Fruit fly (Drosophila melanogaster): ENCODE results near the gene CG9922.

CG9922 gene

dm6 chr3R:14051391-14051852 is 15.2 kb upstream of the CG9922 start:
- TF ChIP-seq CG8478 (optimal IDR thresholded peaks at IDR 0.05) (no peak), psq (optimal IDR thresholded peaks at IDR 0.05) (no peak), pan (optimal IDR thresholded peaks at IDR 0.05) (no peak), usp (GFP tag; optimal IDR thresholded peaks at IDR 0.05) (no peak), EcR (GFP tag; optimal IDR thresholded peaks at IDR 0.05) (no peak)

dm6 chr3R:14050556-14051170 is 14.5 kb upstream of the CG9922 start:
- no peak for TF ChIP-seq Dll (optimal IDR thresholded peaks at IDR 0.05)

DNA sequence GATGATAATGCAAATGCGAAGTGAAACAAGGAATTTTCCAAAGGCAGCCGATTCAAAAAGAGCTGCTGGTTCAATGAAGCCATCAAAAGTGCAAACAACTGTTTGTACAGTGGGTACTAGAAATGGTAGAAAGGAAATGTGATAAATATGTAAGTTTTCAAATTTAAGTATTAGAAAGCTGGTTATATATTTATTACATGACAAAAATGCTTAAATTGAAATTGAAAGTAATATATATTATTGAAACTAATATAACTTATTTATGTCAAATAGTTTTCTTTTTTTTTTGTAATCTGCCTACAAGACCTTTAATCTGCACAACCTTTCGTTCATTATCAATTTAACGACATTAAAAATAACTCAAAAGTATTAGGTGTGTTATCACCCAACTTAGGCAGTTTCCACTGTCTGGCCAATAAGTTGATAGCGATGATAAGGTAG is 12.5 kb upstream of the CG9922 start:
- TF ChIP-seq EcR (GFP tag; optimal IDR thresholded peaks at IDR 0.05) = no peak
- no peak for TF ChIP-seq psq (optimal IDR thresholded peaks at IDR 0.05)
- no peak for TF ChIP-seq CG8478 (optimal IDR thresholded peaks at IDR 0.05)
- no peak for TF ChIP-seq pan (optimal IDR thresholded peaks at IDR 0.05)
- TF ChIP-seq Dll (optimal IDR thresholded peaks at IDR 0.05) = no peak
- TF ChIP-seq usp (GFP tag; optimal IDR thresholded peaks at IDR 0.05) = no peak

DNA sequence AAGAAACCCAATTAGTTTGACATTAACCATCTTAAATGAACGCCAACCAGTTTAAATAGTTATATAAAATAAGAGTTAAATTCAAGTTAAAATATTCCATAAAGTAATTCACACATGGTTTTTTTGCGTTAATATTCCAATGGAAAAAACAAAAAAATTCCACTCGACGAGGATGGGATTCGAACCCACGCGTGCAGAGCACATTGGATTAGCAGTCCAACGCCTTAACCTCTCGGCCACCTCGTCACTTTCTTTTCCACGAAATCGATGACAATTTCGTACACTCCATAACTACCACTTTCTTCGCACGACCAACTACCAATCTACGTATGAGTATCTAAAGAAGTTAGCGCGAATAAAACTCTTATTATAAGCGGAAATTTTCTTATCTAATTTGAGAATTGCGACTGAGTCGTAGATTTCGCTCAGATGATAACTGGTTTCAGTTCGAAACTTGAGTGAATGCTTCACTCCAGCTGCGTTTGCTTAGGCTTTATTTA is 8.2 kb upstream of the CG9922 start:
- TF ChIP-seq EcR (GFP tag; optimal IDR thresholded peaks at IDR 0.05) (no peak), Dll (optimal IDR thresholded peaks at IDR 0.05) (no peak), pan (optimal IDR thresholded peaks at IDR 0.05) (no peak), usp (GFP tag; optimal IDR thresholded peaks at IDR 0.05) (no peak), CG8478 (optimal IDR thresholded peaks at IDR 0.05) (no peak), psq (optimal IDR thresholded peaks at IDR 0.05) (no peak)

- TF ChIP-seq psq (optimal IDR thresholded peaks at IDR 0.05) (no peak), CG8478 (optimal IDR thresholded peaks at IDR 0.05) (no peak), EcR (GFP tag; optimal IDR thresholded peaks at IDR 0.05) (no peak), pan (optimal IDR thresholded peaks at IDR 0.05) (no peak), usp (GFP tag; optimal IDR thresholded peaks at IDR 0.05) (no peak), Dll (optimal IDR thresholded peaks at IDR 0.05) (no peak)
Measured at dm6 chr3R:14041647-14042046, 5.4 kb upstream of the CG9922 start.

- TF ChIP-seq pan (optimal IDR thresholded peaks at IDR 0.05) (no peak), Dll (optimal IDR thresholded peaks at IDR 0.05) (no peak), CG8478 (optimal IDR thresholded peaks at IDR 0.05) (no peak), EcR (GFP tag; optimal IDR thresholded peaks at IDR 0.05) (no peak)
Measured at dm6 chr3R:14041036-14041435, 4.8 kb upstream of the CG9922 start.

- TF ChIP-seq pan (optimal IDR thresholded peaks at IDR 0.05) = no peak
- TF ChIP-seq usp (GFP tag; optimal IDR thresholded peaks at IDR 0.05) = no peak
- no peak for TF ChIP-seq EcR (GFP tag; optimal IDR thresholded peaks at IDR 0.05)
- TF ChIP-seq Dll (optimal IDR thresholded peaks at IDR 0.05) = no peak
- no peak for TF ChIP-seq psq (optimal IDR thresholded peaks at IDR 0.05)
- no peak for TF ChIP-seq CG8478 (optimal IDR thresholded peaks at IDR 0.05)
Measured at dm6 chr3R:14037330-14037729, 1.1 kb upstream of the CG9922 start.

DNA sequence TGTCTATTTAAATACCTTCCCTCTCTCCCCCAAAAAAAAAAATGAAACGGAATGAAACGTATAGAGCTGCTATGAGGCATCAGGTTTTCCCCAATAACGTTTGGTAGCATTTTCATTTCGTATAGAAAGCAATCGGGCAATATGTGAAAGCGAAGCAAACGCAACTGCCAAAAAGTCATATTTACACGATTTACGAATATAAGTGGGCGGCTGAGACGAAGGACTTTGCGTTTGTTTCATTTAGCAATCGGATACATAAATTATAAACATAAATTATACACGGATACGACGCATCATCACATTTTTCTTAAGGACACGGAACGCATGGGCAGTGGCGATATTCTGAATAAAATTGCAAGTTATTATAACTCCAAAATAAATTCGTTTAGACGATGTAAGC is 1.6 kb downstream of the CG9922 start:
- TF ChIP-seq EcR (GFP tag; optimal IDR thresholded peaks at IDR 0.05) (no peak), pan (optimal IDR thresholded peaks at IDR 0.05) (no peak), psq (optimal IDR thresholded peaks at IDR 0.05) (no peak), CG8478 (optimal IDR thresholded peaks at IDR 0.05) (no peak), Dll (optimal IDR thresholded peaks at IDR 0.05) (no peak), usp (GFP tag; optimal IDR thresholded peaks at IDR 0.05) (no peak)

DNA sequence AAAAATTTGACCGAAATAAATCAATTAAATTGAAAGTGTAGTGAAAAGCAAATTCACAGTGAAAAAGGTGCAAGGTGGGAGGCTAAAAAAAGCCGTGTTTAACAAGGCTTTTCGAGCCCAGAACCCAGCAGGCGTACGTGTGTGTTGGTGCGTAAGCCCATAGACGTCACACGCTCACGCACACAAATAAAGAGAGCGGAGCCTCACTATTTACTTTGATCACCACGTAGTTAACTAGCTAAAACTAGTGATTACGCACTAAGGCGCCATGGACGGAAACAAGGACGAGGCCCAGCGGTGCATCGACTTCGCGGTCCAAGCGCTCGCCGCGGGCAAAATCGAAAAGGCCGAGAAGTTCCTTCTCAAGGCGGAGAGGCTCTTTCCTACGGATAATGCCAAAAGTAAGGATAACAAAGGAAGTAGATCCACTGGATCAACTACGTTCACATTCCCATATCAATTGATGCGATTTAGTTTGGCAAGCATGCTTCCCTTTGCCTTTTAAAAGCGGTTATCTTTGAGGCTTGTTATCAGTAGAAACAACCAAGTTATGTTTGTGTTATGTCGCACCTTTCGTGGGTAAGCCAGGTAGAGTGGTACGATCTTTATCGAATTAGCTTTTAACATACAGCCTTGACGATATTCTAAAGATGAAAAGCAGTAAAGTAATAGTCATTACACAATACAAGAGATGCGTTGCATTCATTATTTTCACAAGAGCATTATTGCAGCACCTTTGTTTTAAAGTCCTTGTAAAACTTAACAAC is 3.6 kb downstream of the CG9922 start:
- no peak for TF ChIP-seq psq (optimal IDR thresholded peaks at IDR 0.05)
- TF ChIP-seq Dll (optimal IDR thresholded peaks at IDR 0.05) = no peak
- no peak for TF ChIP-seq pan (optimal IDR thresholded peaks at IDR 0.05)
- no peak for TF ChIP-seq usp (GFP tag; optimal IDR thresholded peaks at IDR 0.05)
- no peak for TF ChIP-seq EcR (GFP tag; optimal IDR thresholded peaks at IDR 0.05)
- no peak for TF ChIP-seq CG8478 (optimal IDR thresholded peaks at IDR 0.05)

DNA sequence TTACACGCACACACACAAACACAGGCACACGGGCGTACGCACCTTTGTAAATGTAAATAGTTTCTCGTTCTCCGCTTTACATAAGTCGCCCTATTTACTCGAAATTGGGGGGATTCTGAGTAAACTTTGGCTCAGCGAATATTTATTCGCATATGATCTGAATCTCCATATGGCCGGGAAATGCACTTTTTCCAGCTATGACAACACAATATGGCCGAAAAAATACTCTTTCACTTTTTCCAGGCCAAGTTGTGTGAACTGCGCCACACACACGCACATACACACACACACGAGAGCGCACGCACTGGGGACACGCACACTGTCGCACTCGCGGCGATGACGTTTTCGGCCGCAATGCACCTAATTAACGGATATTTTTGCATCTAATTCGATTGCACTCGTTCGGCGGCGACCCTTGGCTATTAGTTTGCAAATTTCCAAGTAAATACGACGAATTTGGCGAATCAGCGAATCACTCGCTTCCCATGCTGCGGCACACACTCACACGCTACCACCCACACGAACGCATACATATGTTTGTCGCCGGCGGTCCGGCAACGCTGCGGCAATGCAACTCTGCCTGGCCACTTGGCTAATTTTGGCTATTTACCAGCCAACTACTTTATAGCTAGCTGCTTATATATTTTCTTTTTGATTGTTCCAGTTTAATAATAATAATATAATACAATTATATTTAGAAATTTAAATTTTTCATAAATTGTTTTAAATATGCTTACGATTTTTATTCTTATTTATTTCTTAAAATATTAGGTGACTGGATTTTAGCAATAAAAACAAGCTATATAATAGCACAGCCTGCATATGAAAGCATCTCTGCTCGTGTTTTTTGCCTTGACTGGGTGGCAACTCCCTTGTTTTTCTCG is 4.4 kb downstream of the CG9922 start, which contains the start of the genes rdx and CG3061:
Gene rdx (minus strand): TSS at position 527 of the 884 bp plus-strand sequence.
Gene CG3061 (plus strand): TSS at position 841 of the 884 bp plus-strand sequence.
- TF ChIP-seq pan (optimal IDR thresholded peaks at IDR 0.05) (no peak), CG8478 (optimal IDR thresholded peaks at IDR 0.05) (peak; percentile 50)

dm6 chr3R:14028873-14029369 is 7.3 kb downstream of the CG9922 start, which contains the start of gene Cyp6d5:
Gene Cyp6d5, plus strand, starts transcription at chr3R:14029228.
- TF ChIP-seq usp (GFP tag; optimal IDR thresholded peaks at IDR 0.05) (no peak), Dll (optimal IDR thresholded peaks at IDR 0.05) (no peak), EcR (GFP tag; optimal IDR thresholded peaks at IDR 0.05) (no peak), pan (optimal IDR thresholded peaks at IDR 0.05) (no peak), psq (optimal IDR thresholded peaks at IDR 0.05) (no peak), CG8478 (optimal IDR thresholded peaks at IDR 0.05) (no peak)

Measured in whole organism.